Worm (Caenorhabditis elegans) whole organism, early embryonic: ENCODE measurements around the gene sahd-1.

ENCODE experiments used
- B0310.2 ChIP-seq: sonication (generic microtip); optimal IDR thresholded peaks from 2 replicates; lab custom pipeline; 2016; ENCODE audit warnings: mild to moderate bottlenecking, missing genetic modification characterization, missing compliant biosample characterization
- F13C5.2 ChIP-seq: sonication (generic microtip); optimal IDR thresholded peaks from 2 replicates; lab custom pipeline; 2017; ENCODE audit warnings: mild to moderate bottlenecking, missing genetic modification characterization, inconsistent platforms, missing compliant biosample characterization
- aly-1 ChIP-seq: sonication (generic microtip); optimal IDR thresholded peaks from 2 replicates; lab custom pipeline; 2016; ENCODE audit warnings: missing genetic modification characterization, missing compliant biosample characterization
- ama-1 ChIP-seq: fragments of 150-350 bp; optimal IDR thresholded peaks from 2 replicates; lab custom pipeline; 2014
- ceh-13 ChIP-seq: fragments of 200-800 bp; sonication (Bioruptor generic); optimal IDR thresholded peaks from 2 replicates; lab custom pipeline; 2018; ENCODE audit warnings: mild to moderate bottlenecking, missing genetic modification characterization, missing compliant biosample characterization
- ceh-36 ChIP-seq: sonication (generic microtip); optimal IDR thresholded peaks from 2 replicates; lab custom pipeline; 2016; ENCODE audit warnings: missing genetic modification characterization, inconsistent platforms, missing compliant biosample characterization
- ets-7 ChIP-seq: sonication (generic microtip); optimal IDR thresholded peaks from 2 replicates; lab custom pipeline; 2016; ENCODE audit warnings: missing genotype, missing genetic modification characterization, missing compliant biosample characterization
- flt-1 ChIP-seq: fragments of 200-800 bp; sonication (Bioruptor generic); IDR thresholded peaks from 2 replicates; pipeline ENCODE4 v1.3.6; 2022; ENCODE audit warnings: missing genetic modification characterization, missing compliant biosample characterization
- hmbx-1 ChIP-seq: sonication (generic microtip); optimal IDR thresholded peaks from 2 replicates; lab custom pipeline; 2016; ENCODE audit warnings: mild to moderate bottlenecking, missing genetic modification characterization, missing compliant biosample characterization
- hmg-4 ChIP-seq: fragments of 200-800 bp; sonication (Bioruptor generic); optimal IDR thresholded peaks from 2 replicates; lab custom pipeline; 2018; ENCODE audit warnings: mild to moderate bottlenecking, missing genetic modification characterization, missing compliant biosample characterization
- hnd-1 ChIP-seq: sonication (generic microtip); optimal IDR thresholded peaks from 2 replicates; lab custom pipeline; 2016; ENCODE audit warnings: missing genetic modification characterization, missing compliant biosample characterization
- pes-1 ChIP-seq: fragments of 200-800 bp; sonication (Bioruptor generic); IDR thresholded peaks from 2 replicates; pipeline ENCODE4 v1.3.6; 2022; ENCODE audit warnings: missing genetic modification reagents, missing genetic modification characterization, missing compliant biosample characterization
- scrt-1 ChIP-seq: fragments of 200-800 bp; sonication (Bioruptor generic); IDR thresholded peaks from 2 replicates; pipeline ENCODE4 v1.3.6; 2022; ENCODE audit warnings: missing genetic modification characterization, missing compliant biosample characterization
- sea-1 ChIP-seq: fragments of 200-800 bp; sonication (Bioruptor generic); conservative IDR thresholded peaks from 2 replicates; pipeline ENCODE4 v1.3.6; 2022; ENCODE audit warnings: missing genetic modification characterization, missing compliant biosample characterization
- tbx-11 ChIP-seq: fragments of 200-800 bp; sonication (Bioruptor generic); IDR thresholded peaks from 2 replicates; pipeline ENCODE4 v1.3.6; 2022; ENCODE audit warnings: missing genetic modification characterization, missing compliant biosample characterization
- tbx-37 ChIP-seq: fragments of 200-800 bp; sonication (Bioruptor generic); conservative IDR thresholded peaks from 2 replicates; pipeline ENCODE4 v1.3.6; 2022; ENCODE audit warnings: missing genetic modification reagents, missing genetic modification characterization, missing compliant biosample characterization
- tra-4 ChIP-seq: sonication (generic microtip); optimal IDR thresholded peaks from 2 replicates; lab custom pipeline; 2017; ENCODE audit warnings: missing genetic modification characterization, missing compliant biosample characterization

The sahd-1 gene

DNA sequence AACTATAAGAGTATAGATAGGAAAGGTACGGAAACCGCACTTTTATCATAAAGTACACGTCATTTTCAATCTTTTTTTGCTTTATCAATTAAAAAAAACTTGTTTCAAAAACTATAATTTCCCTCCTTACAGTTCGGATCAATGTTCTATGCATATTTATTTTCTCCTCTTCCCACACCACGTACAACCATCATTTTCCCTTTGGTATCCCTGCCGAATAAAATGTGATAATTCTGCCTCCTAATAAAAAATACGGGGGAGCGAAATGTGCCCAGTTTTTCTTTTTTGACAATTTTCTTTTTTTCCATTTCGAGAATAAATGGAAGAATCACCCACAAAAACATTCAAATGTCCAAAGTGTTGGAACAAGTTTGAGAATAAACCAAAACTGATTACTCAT is 797 bp upstream of the sahd-1 start, which contains the start of gene ZK177.3:
TSS of gene ZK177.3 (plus strand) at position 301 of the 400 bp plus-strand sequence.
- TF ChIP-seq ceh-36 (tag; lab: Kevin White, UChicago) (no peak), tbx-37 (GFP tag; lab: Robert Waterston, UW) (no peak)

DNA sequence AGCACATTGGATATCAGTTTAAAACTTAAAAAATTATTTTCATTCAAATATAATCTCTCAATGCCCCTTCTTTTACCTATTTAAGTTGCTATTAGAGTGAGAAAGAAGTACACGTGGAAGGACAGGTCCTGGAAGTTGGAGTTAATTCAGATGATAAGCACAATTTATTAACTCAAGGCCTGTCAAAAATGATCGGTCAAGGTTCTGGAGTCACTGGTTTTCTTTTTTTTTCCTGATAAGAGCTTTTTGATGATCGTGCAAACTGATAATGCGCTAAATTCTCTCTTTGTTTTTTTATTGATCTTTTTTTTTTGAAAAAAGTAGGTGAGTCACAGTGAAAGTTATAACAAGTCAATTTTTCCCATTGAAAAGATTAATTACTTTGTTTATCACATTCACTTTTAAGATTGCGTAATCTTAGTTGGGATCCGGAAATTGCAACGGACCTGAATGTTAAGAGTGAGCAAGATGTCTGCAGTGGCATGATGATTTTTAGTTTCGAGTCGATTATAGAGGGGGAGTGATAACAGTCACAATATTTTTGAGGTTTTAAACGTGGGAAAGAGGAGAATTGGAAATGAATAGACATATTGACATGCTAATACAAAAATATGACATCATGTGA is 2.2 kb downstream of the sahd-1 start:
- TF ChIP-seq hmg-4 (GFP tag; lab: Kevin White, UChicago) (no peak), tra-4 (tag; lab: Kevin White, UChicago) (no peak), hnd-1 (tag; lab: Kevin White, UChicago) (no peak), pes-1 (GFP tag; lab: Robert Waterston, UW) (no peak), B0310.2 (no peak), ceh-36 (tag; lab: Kevin White, UChicago) (no peak), ama-1 (lab: Kevin White, UChicago) (no peak), tbx-11 (GFP tag; lab: Robert Waterston, UW) (no peak), scrt-1 (GFP tag; lab: Robert Waterston, UW) (no peak)

DNA sequence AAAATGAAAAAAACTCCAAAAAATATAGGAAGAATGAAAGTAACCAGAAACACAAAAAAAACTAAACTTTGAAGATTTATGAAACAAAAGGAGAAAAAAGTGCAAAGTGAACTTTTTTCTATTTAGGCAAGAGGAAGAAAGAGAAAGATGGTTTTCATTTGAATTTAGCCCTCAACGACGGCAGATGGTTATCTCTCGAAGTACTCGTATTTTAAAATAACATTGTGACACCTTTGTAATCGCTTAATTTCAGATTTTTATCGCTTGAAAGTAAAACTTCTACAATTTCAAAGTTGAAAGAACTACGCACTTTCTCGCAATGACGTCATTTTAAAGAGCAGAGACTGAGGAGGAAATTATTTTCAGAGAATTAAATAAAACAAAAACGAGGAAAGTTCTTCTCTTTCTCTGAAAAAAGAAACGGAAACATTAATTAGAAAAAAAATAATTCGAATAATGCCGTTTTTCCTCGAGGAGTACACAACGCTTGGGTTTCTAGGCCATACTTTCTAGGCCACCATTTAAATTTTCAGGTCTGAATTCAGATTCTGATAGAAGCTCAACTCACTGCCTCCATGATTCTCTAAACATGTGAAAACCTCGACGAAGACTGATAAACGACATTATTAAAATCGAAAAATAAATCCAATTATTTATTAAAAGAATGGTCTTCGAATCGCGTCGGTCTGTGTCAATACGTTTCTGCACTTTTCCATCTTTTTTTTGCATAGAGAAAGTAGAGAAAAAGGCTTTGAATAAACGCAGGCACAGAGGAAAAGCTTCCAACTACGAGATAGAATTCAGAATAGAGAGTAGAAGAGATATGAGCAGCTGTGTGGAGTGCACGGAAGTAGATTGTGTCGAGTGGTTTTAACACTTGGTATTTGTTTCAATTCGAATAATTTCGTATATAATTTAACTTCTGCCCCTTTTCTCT is 3.1 kb downstream of the sahd-1 start:
- no peak for TF ChIP-seq aly-1
- TF ChIP-seq ceh-36 (tag; lab: Kevin White, UChicago): no peak
- TF ChIP-seq tra-4 (tag; lab: Kevin White, UChicago): no peak
- TF ChIP-seq ceh-13 (GFP tag; lab: Kevin White, UChicago): no peak
- no peak for TF ChIP-seq hmbx-1
- TF ChIP-seq ama-1 (lab: Kevin White, UChicago): no peak

DNA sequence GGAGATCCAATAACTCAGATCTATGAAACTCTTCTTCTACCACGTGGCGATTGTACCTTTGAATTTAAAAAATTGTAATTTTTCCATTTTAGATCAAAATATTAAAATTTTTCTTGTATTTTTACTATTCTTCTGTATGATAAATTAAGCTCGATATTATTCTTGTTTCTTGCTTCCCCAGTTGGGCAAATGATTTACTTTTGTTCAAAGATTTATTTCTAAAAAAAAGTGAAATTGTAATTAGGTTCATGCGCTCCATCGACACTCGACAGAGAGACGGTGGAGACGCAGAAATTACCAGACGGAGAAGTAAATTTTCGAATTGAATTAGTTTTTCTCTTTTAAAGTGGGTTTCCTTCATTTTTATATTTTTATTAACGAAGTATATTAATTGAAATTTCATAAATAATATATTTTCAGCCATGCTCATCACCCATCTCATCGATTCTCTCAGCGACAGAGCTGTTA is 8.9 kb downstream of the sahd-1 start, which contains the start of gene npp-24:
TSS of gene npp-24 (plus strand) at position 51 of the 468 bp plus-strand sequence.
- TF ChIP-seq tra-4 (tag; lab: Kevin White, UChicago): no peak
- no peak for TF ChIP-seq aly-1
- TF ChIP-seq ets-7 (tag; lab: Kevin White, UChicago): no peak
- no peak for TF ChIP-seq tbx-11 (GFP tag; lab: Robert Waterston, UW)
- no peak for TF ChIP-seq scrt-1 (GFP tag; lab: Robert Waterston, UW)
- TF ChIP-seq hmbx-1: no peak
- TF ChIP-seq hmg-4 (GFP tag; lab: Kevin White, UChicago): no peak
- TF ChIP-seq ceh-36 (tag; lab: Kevin White, UChicago): no peak
- no peak for TF ChIP-seq ama-1 (lab: Kevin White, UChicago)
- TF ChIP-seq hnd-1 (tag; lab: Kevin White, UChicago): no peak
- TF ChIP-seq tbx-37 (GFP tag; lab: Robert Waterston, UW): no peak

DNA sequence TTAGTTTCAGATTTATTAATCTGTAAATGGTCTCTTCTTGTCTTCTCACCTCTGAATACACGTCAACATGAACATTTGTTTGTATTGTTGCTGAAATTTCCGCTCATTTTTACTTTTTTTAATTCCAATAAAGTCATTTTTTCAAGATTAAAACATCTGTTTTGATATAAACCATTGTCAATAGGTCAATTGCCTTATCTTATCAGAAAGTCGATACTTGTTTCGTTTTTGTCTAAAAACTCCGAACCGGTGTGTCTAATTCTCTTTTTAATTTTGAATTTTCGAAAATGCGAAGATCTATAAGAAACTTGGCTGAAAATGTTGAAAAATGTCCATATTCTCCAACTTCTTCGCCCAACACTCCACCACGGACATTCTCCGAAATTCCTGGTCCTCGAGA is 11.0 kb downstream of the sahd-1 start, which contains the start of gene cyp-44A1:
TSS of gene cyp-44A1 (plus strand) at position 285 of the 400 bp plus-strand sequence.
- TF ChIP-seq ceh-13 (GFP tag; lab: Kevin White, UChicago) (no peak), hmg-4 (GFP tag; lab: Kevin White, UChicago) (no peak), sea-1 (GFP tag; lab: Robert Waterston, UW) (no peak), F13C5.2 (no peak), tbx-37 (GFP tag; lab: Robert Waterston, UW) (no peak), ama-1 (lab: Kevin White, UChicago) (no peak), B0310.2 (no peak), ets-7 (tag; lab: Kevin White, UChicago) (no peak)

DNA sequence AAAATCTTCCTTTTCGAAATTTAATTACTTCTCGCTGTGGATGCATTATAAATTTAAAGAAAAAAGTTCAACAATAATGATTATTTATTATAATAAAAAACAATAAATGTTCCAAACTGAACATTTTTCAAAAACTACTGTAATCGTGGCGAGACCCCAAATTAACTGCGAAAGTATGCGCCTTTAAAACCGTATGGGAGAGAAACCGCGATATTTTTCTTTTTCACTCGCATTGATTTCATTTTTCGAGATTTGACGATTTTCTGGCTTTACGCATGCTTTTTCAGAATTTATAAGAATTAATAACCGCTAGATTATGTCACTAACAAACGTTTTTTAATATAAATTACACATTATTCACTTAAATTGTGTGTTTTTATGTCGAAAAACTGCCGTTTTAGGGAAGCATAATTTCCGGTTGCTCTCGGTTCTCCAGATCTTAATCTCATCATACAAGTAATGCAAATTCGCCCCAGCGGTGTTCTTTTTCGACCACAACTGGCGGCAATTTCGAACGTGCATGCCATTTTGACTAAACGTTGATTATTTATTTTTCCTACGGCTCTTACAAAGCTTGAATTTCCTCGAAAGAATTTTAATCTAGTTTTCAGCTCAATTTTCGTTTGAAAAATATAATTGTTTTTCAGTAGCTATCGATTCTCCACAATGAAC is 13.6 kb downstream of the sahd-1 start, which contains the start of gene F12A10.8:
TSS of gene F12A10.8 (minus strand) at position 79 of the 672 bp plus-strand sequence.
- TF ChIP-seq flt-1 (GFP tag; lab: Robert Waterston, UW) (no peak), sea-1 (GFP tag; lab: Robert Waterston, UW) (no peak), hnd-1 (tag; lab: Kevin White, UChicago) (no peak), hmbx-1 (no peak), aly-1 (no peak), B0310.2 (no peak), tbx-37 (GFP tag; lab: Robert Waterston, UW) (no peak), ceh-36 (tag; lab: Kevin White, UChicago) (no peak), tra-4 (tag; lab: Kevin White, UChicago) (no peak), pes-1 (GFP tag; lab: Robert Waterston, UW) (no peak), ets-7 (tag; lab: Kevin White, UChicago) (no peak), ama-1 (lab: Kevin White, UChicago) (no peak), ceh-13 (GFP tag; lab: Kevin White, UChicago) (no peak), F13C5.2 (no peak), tbx-11 (GFP tag; lab: Robert Waterston, UW) (no peak), hmg-4 (GFP tag; lab: Kevin White, UChicago) (no peak)

DNA sequence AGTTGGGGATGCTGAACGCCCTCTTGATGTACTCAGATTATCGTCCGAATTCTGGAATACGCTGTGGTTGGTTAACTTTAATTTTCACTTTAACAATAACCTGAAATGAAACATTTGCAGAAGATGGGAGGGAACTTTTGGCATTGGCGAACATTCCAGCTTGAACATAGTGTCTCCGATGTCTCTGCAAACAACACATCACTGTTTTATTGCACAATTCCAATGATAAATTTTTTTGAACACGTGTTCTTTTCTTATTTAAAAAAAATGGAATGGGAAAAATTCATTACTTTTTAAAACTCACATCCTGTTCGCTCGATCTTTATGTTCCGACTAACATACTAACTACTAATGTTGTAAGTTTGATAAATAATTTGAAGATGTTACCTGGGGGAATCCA is 14.3 kb downstream of the sahd-1 start, which contains the start of gene fzy-1:
TSS of gene fzy-1 (plus strand) at position 301 of the 400 bp plus-strand sequence.
- TF ChIP-seq pes-1 (GFP tag; lab: Robert Waterston, UW) (no peak), ceh-36 (tag; lab: Kevin White, UChicago) (no peak), ceh-13 (GFP tag; lab: Kevin White, UChicago) (no peak), aly-1 (no peak), hnd-1 (tag; lab: Kevin White, UChicago) (no peak), B0310.2 (no peak), sea-1 (GFP tag; lab: Robert Waterston, UW) (no peak), tra-4 (tag; lab: Kevin White, UChicago) (no peak), F13C5.2 (no peak), tbx-37 (GFP tag; lab: Robert Waterston, UW) (no peak), tbx-11 (GFP tag; lab: Robert Waterston, UW) (no peak), ama-1 (lab: Kevin White, UChicago) (no peak), flt-1 (GFP tag; lab: Robert Waterston, UW) (no peak), hmg-4 (GFP tag; lab: Kevin White, UChicago) (no peak), scrt-1 (GFP tag; lab: Robert Waterston, UW) (no peak), hmbx-1 (no peak), ets-7 (tag; lab: Kevin White, UChicago) (no peak)
